Worm (Caenorhabditis elegans) whole organism, L3 larva: ENCODE data around the gene twk-24.

Experiments
- R02D3.7 ChIP-seq: fragments of 150-350 bp; optimal IDR thresholded peaks from 2 replicates; lab custom pipeline; 2014; ENCODE audit warnings: missing biosample characterization, missing genetic modification characterization
- fkh-10 ChIP-seq: sonication (generic microtip); optimal IDR thresholded peaks from 2 replicates; lab custom pipeline; 2017; ENCODE audit warnings: missing biosample characterization, missing genetic modification reagents, missing genetic modification characterization
- lsy-12 ChIP-seq: sonication (generic microtip); optimal IDR thresholded peaks from 2 replicates; lab custom pipeline; 2016; ENCODE audit warnings: mild to moderate bottlenecking, missing genetic modification characterization, missing compliant biosample characterization
- snpc-4 ChIP-seq: fragments of 150-350 bp; optimal IDR thresholded peaks from 2 replicates; lab custom pipeline; 2014; ENCODE audit warnings: missing biosample characterization, missing genetic modification characterization
- tbx-2 ChIP-seq: sonication (generic microtip); optimal IDR thresholded peaks from 2 replicates; lab custom pipeline; 2016; ENCODE audit warnings: mild to moderate bottlenecking, missing genetic modification characterization, missing compliant biosample characterization
- ztf-4 ChIP-seq: fragments of 150-350 bp; optimal IDR thresholded peaks from 2 replicates; lab custom pipeline; 2014; ENCODE audit warnings: missing biosample characterization, missing genetic modification characterization

DNA sequence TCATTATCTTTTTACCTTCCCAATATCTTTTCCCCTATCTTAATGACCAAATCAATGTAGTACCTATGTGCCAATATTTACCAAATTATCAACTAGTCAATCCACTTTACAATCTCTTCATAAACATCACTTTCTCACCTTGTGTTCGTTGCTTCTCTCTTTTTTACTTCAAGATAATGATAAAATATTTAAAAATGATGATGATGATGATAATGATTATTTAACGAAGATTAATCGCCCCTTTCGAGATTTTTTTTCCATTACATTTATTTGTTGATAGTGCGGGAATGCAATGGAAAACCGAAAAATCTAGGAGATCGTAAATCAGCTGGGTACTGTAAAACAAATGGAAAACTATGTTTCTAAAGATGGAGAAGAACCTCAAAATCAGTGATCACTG lies 25.0 kb upstream of the twk-24 start:
- no peak for TF ChIP-seq lsy-12 (tag; lab: Kevin White, UChicago)
- no peak for TF ChIP-seq snpc-4 (tag; lab: Kevin White, UChicago)
- TF ChIP-seq fkh-10: no peak
- no peak for TF ChIP-seq R02D3.7
- no peak for TF ChIP-seq ztf-4 (tag; lab: Kevin White, UChicago)
- no peak for TF ChIP-seq tbx-2 (tag; lab: Kevin White, UChicago)
